Worm (Caenorhabditis elegans): ENCODE measurements around the gene C34B4.2.
"Not testable (repeated sequence)": the region's sequence is repeated elsewhere in the genome, so short reads cannot be mapped to it uniquely, and the experiment has no call there.

C34B4.2 gene

DNA sequence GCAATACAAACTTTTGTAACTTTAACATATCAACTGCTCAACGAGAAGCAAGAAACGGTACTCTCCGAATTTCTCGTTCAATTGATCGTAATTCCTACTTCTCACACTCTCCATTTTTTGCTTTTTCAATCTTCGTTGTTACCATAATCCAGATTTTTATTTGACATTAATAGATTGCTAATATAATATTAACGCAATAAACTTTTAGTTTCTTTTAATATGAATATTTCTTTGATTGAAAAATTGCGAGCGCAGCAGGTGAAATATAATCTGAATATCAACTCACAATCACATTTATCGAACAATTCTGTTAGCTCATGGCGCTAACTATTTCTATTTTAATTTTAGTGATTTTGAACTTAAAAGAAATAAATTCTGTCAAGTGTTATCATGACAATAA, 9.5 kb downstream of the C34B4.2 start, which contains the start of gene lurp-4:
Gene lurp-4 (plus strand): TSS at position 301 of the 400 bp plus-strand sequence.
- TF ChIP-seq W03F9.2 (tag; optimal IDR thresholded peaks at IDR 0.05), result no peak
- TF ChIP-seq dao-5 (tag; optimal IDR thresholded peaks at IDR 0.05), result no peak
- TF ChIP-seq him-1 (tag; optimal IDR thresholded peaks at IDR 0.05), result no peak

DNA sequence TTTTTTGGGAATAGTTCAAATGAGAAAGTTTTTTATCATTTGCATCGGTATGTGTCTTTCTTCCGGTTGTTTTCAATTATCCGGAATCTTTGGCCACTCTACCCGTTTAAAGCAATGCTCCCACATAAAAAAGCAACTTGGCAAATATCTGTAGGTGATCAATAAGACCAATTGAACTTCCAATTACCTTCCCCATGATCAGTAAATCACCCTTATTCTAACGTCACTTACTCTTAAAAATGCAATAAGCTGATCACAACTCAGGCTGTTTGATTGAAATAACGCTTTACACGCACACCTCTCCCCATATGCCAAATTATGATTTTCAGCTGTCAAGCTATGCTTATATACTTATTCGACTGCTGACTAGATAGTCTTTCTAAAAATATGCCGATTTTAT, 12.8 kb downstream of the C34B4.2 start, which contains the start of gene C34B4.5:
Gene C34B4.5 (plus strand): TSS at position 301 of the 400 bp plus-strand sequence.
- TF ChIP-seq him-1 (tag; optimal IDR thresholded peaks at IDR 0.05) (no peak), W03F9.2 (tag; optimal IDR thresholded peaks at IDR 0.05) (no peak), dao-5 (tag; optimal IDR thresholded peaks at IDR 0.05) (no peak)

ce11 chrV:13105840-13106429, 23.1 kb downstream of the C34B4.2 start:
- TF ChIP-seq W03F9.2 (tag; optimal IDR thresholded peaks at IDR 0.05), result no peak
- TF ChIP-seq him-1 (tag; optimal IDR thresholded peaks at IDR 0.05), result no peak
- TF ChIP-seq dao-5 (tag; optimal IDR thresholded peaks at IDR 0.05), result no peak

- TF ChIP-seq dao-5 (tag; optimal IDR thresholded peaks at IDR 0.05) (no peak), him-1 (tag; optimal IDR thresholded peaks at IDR 0.05) (no peak), W03F9.2 (tag; optimal IDR thresholded peaks at IDR 0.05) (no peak)
Measured at ce11 chrV:13111599-13112191, 28.8 kb downstream of the C34B4.2 start.

- no peak for TF ChIP-seq W03F9.2 (tag; optimal IDR thresholded peaks at IDR 0.05)
- TF ChIP-seq dao-5 (tag; optimal IDR thresholded peaks at IDR 0.05), result no peak
Measured at ce11 chrV:13112937-13113497, 30.2 kb downstream of the C34B4.2 start.

DNA sequence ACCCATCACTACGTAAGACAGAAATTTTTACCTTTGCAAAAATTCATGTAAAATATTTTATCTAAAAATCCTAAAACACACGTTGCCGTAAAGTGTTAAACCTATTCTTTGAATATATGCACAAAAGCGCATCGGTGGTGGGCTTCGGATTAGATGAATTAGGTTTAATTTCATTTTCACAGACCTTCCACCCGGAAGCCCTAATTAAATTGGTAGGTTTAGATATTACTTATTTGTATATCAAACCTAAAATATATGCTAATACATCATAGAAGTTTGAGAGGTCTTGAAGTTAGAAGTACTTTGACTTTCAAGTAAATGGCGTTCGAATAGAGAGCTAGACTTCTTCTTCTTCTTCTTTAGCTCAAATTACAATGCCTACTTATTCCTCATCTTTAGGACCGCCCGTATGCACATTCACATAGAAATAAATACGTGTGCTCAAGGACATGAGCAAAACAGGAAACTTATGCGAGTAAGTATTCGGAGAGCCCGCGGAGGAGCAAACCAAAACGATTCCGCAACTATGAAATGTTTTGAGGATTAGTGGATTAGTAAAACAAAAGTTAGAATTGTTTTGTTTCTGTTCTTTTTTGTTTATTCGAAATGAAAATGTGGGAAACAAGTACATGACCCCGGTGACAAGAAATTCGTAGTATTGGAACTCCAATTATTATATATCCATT, 31.8 kb downstream of the C34B4.2 start:
- TF ChIP-seq W03F9.2 (tag; optimal IDR thresholded peaks at IDR 0.05) (no peak), him-1 (tag; optimal IDR thresholded peaks at IDR 0.05) (no peak), dao-5 (tag; optimal IDR thresholded peaks at IDR 0.05) (no peak)

ce11 chrV:13116114-13116603, 33.3 kb downstream of the C34B4.2 start, which contains the start of gene acly-2:
Gene acly-2, plus strand, starts transcription at chrV:13116488.
- TF ChIP-seq W03F9.2 (tag; optimal IDR thresholded peaks at IDR 0.05), result no peak
- TF ChIP-seq him-1 (tag; optimal IDR thresholded peaks at IDR 0.05), result no peak
- TF ChIP-seq dao-5 (tag; optimal IDR thresholded peaks at IDR 0.05), result no peak

- TF ChIP-seq W03F9.2 (tag; optimal IDR thresholded peaks at IDR 0.05), result no peak
- TF ChIP-seq him-1 (tag; optimal IDR thresholded peaks at IDR 0.05), result no peak
- TF ChIP-seq dao-5 (tag; optimal IDR thresholded peaks at IDR 0.05), result no peak
Measured at ce11 chrV:13120097-13120496, 37.2 kb downstream of the C34B4.2 start, which contains the start of gene max-1. Gene max-1, minus strand, starts transcription at chrV:13120220.

DNA sequence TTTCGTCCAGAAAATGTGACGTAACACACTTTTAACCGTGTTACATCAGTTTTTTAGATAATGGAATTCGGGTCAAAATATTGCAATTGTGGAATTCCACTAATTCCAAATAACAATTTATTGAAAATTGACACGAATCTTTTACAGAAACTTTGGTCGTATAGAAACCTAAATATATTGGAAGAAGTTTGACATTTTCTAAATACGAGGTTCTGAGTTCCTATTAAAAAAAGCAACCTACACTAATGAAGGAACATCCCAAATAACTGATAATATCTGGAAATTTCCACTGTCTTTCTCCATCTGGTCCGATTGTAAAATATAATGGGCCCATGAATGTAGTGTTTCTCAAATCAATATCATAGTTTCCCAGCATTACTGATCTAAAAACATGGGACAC, 38.4 kb downstream of the C34B4.2 start:
- no peak for TF ChIP-seq W03F9.2 (tag; optimal IDR thresholded peaks at IDR 0.05)
- TF ChIP-seq him-1 (tag; optimal IDR thresholded peaks at IDR 0.05), result no peak
- no peak for TF ChIP-seq dao-5 (tag; optimal IDR thresholded peaks at IDR 0.05)

DNA sequence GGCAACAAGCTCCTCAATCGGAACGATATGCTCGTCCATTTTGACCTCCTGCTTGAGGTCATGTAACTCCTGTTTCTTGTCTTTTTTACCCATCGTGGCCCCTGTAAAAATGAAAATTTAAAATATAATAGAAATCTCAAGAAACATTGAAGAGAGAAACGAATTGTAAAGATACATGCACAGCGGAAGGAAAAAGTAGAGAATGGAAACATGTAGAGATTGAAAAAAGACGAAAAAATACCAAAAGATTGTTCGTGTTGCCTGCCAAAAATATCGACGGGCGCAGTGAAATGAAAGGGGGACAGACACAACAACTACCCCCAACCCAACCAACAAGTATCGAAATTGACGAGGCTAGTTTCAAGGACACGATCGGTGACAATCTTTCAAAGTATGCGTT, 47.0 kb downstream of the C34B4.2 start, which contains the start of gene eat-6:
Gene eat-6 (minus strand): TSS at position 101 of the 400 bp plus-strand sequence.
- TF ChIP-seq W03F9.2 (tag; optimal IDR thresholded peaks at IDR 0.05) (no peak), dao-5 (tag; optimal IDR thresholded peaks at IDR 0.05) (no peak), him-1 (tag; optimal IDR thresholded peaks at IDR 0.05) (no peak)

DNA sequence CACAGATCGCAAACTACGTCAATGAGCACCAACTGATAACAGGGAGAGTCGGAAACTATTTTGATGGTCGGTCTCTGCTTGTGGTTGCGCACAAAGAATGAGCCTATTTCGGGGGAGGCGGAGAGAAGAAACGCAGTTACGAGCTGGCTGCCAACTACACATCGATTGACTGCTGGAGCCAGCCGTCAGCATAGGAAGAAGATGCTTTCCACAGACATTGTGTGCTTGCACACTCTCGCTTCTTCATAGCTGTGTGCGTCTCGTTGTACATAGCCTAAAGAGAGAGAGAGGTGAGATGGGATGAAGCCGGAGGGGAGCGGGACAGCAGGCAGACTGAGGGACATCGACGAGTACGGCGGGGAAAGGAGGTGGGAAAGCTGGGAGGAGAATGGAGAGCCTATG, 47.6 kb downstream of the C34B4.2 start:
- peak; percentile 74 for TF ChIP-seq him-1 (tag; optimal IDR thresholded peaks at IDR 0.05)
- TF ChIP-seq W03F9.2 (tag; optimal IDR thresholded peaks at IDR 0.05), result peak; percentile 17
- no peak for TF ChIP-seq dao-5 (tag; optimal IDR thresholded peaks at IDR 0.05)

ce11 chrV:13131487-13131886, 48.6 kb downstream of the C34B4.2 start:
- TF ChIP-seq him-1 (tag; optimal IDR thresholded peaks at IDR 0.05) (no peak), W03F9.2 (tag; optimal IDR thresholded peaks at IDR 0.05) (peak; percentile 56)

DNA sequence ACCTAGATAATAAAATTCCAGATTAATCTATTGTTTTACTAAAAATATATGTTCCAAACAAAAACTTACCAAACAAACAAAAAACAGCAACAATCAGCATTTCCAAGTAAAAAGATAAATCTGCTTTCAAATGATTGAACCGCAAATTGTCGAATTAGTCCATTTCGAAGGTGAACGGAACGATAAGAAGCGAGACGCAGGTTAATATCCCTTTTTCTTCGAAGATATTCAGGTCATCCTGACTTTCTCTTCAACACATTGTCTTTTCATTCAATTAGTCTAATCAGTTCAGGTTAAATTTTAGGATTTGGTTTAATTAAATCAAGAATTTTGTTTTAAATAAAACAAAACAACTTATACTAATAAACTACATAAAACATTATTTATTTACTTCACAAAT, 50.5 kb downstream of the C34B4.2 start, which contains the start of gene B0365.9:
Gene B0365.9 (minus strand): TSS at position 186 of the 400 bp plus-strand sequence.
- TF ChIP-seq him-1 (tag; optimal IDR thresholded peaks at IDR 0.05), result no peak
- TF ChIP-seq W03F9.2 (tag; optimal IDR thresholded peaks at IDR 0.05), result no peak

DNA sequence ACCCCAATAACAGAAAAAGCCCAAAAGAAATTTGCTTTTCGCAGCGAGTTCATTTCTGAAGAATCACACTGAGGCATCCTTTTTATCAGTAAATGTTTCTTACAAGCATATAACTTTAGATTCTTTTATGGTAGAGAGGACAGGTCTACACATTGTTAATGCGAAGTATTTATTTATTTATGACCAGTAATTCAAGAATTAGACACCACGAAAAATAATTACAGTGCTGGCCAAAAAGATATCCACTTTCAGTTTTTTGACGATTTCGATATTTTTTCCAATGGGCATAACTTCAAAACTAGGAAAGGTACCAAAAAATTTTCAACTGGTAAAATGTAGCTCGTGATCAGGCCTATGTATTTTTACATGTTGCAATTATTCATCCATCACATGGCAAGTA, 51.9 kb downstream of the C34B4.2 start, which contains the start of gene clec-225:
Gene clec-225 (minus strand): TSS at position 101 of the 400 bp plus-strand sequence.
- not testable (repeated sequence) for TF ChIP-seq him-1, dao-5, W03F9.2 (tag; optimal IDR thresholded peaks at IDR 0.05)

Measured in whole organism, L4/young adult.